Worm (Caenorhabditis elegans): ENCODE measurements around the gene sri-53.

sri-53 gene

ce11 chrII:3244070-3244469, 41.7 kb upstream of the sri-53 start, which contains the start of gene C17F4.12:
TSS of gene C17F4.12 (minus strand) at chrII:3244170.
- TF ChIP-seq ztf-11 (tag; optimal IDR thresholded peaks at IDR 0.05), result no peak
- TF ChIP-seq ztf-4 (tag; optimal IDR thresholded peaks at IDR 0.05), result no peak
- TF ChIP-seq C34F6.9 (tag; optimal IDR thresholded peaks at IDR 0.05), result no peak
- TF ChIP-seq lin-13 (GFP tag; optimal IDR thresholded peaks at IDR 0.05), result no peak
- no peak for TF ChIP-seq nhr-23 (tag; optimal IDR thresholded peaks at IDR 0.05)

ce11 chrII:3241842-3242241, 39.4 kb upstream of the sri-53 start:
- no peak for TF ChIP-seq lin-13 (GFP tag; optimal IDR thresholded peaks at IDR 0.05)
- TF ChIP-seq nhr-21 (tag; optimal IDR thresholded peaks at IDR 0.05), result peak; percentile 68
- no peak for TF ChIP-seq dmd-4 (tag; optimal IDR thresholded peaks at IDR 0.05)
- no peak for TF ChIP-seq sem-4 (tag; optimal IDR thresholded peaks at IDR 0.05)
- peak; percentile 9 for TF ChIP-seq blmp-1 (tag; optimal IDR thresholded peaks at IDR 0.05; ENCODE audit: insufficient read depth)

ce11 chrII:3240207-3240606, 37.8 kb upstream of the sri-53 start, which contains the start of gene C17F4.3:
TSS of gene C17F4.3 (plus strand) at chrII:3240507.
- TF ChIP-seq egl-27 (tag; optimal IDR thresholded peaks at IDR 0.05), result no peak
- no peak for TF ChIP-seq unc-55 (GFP tag; optimal IDR thresholded peaks at IDR 0.05)
- no peak for TF ChIP-seq elt-3 (tag; optimal IDR thresholded peaks at IDR 0.05)
- no peak for TF ChIP-seq F13H6.1 (tag; optimal IDR thresholded peaks at IDR 0.05)

ce11 chrII:3237038-3237521, 34.7 kb upstream of the sri-53 start, which contains the start of the genes srz-67 and C17F4.11:
TSS of gene srz-67 (minus strand) at chrII:3237138.
TSS of gene C17F4.11 (plus strand) at chrII:3237471.
- TF ChIP-seq nhr-129 (tag; optimal IDR thresholded peaks at IDR 0.05) (no peak), elt-1 (tag; optimal IDR thresholded peaks at IDR 0.05) (no peak)

- no peak for TF ChIP-seq sma-9 (GFP tag; optimal IDR thresholded peaks at IDR 0.05)
- TF ChIP-seq sma-9 (tag; optimal IDR thresholded peaks at IDR 0.05), result no peak
- no peak for TF ChIP-seq ZK546.5 (tag; optimal IDR thresholded peaks at IDR 0.05)
- TF ChIP-seq nhr-237 (tag; optimal IDR thresholded peaks at IDR 0.05), result no peak
- TF ChIP-seq ceh-82 (tag; optimal IDR thresholded peaks at IDR 0.05), result no peak
- no peak for TF ChIP-seq F13H6.1 (tag; optimal IDR thresholded peaks at IDR 0.05)
- TF ChIP-seq nhr-6 (tag; optimal IDR thresholded peaks at IDR 0.05), result no peak
- no peak for TF ChIP-seq unc-62 (GFP tag; optimal IDR thresholded peaks at IDR 0.05)
- no peak for TF ChIP-seq lin-11 (tag; optimal IDR thresholded peaks at IDR 0.05)
- TF ChIP-seq ztf-11 (tag; optimal IDR thresholded peaks at IDR 0.05), result no peak
- TF ChIP-seq ama-1 (optimal IDR thresholded peaks at IDR 0.05), result no peak
These were observed 32.3 kb upstream of the sri-53 start, which contains the start of gene C17F4.8 for ce11 chrII:3234725-3235124. TSS of gene C17F4.8 (minus strand) at chrII:3234825.

ce11 chrII:3230422-3230821, 28.0 kb upstream of the sri-53 start, which contains the start of gene srh-297:
TSS of gene srh-297 (minus strand) at chrII:3230522.
- TF ChIP-seq ceh-82 (tag; optimal IDR thresholded peaks at IDR 0.05) (no peak), lsy-2 (tag; optimal IDR thresholded peaks at IDR 0.05) (no peak), nhr-12 (tag; optimal IDR thresholded peaks at IDR 0.05) (no peak), gmeb-1 (tag; optimal IDR thresholded peaks at IDR 0.05) (no peak), sem-4 (tag; optimal IDR thresholded peaks at IDR 0.05) (no peak), unc-55 (GFP tag; optimal IDR thresholded peaks at IDR 0.05) (no peak), unc-62 (GFP tag; optimal IDR thresholded peaks at IDR 0.05) (no peak), ceh-16 (tag; optimal IDR thresholded peaks at IDR 0.05) (no peak), nhr-23 (tag; optimal IDR thresholded peaks at IDR 0.05) (no peak), skn-1 (tag; optimal IDR thresholded peaks at IDR 0.05) (no peak), egl-27 (tag; optimal IDR thresholded peaks at IDR 0.05) (no peak), nhr-6 (tag; optimal IDR thresholded peaks at IDR 0.05) (no peak)

ce11 chrII:3225780-3226179, 23.4 kb upstream of the sri-53 start, which contains the start of gene ZC239.17:
TSS of gene ZC239.17 (minus strand) at chrII:3225880.
- TF ChIP-seq aly-2 (tag; optimal IDR thresholded peaks at IDR 0.05) (no peak), ceh-16 (tag; optimal IDR thresholded peaks at IDR 0.05) (no peak), dmd-4 (tag; optimal IDR thresholded peaks at IDR 0.05) (no peak), lin-11 (tag; optimal IDR thresholded peaks at IDR 0.05) (no peak), unc-39 (tag; optimal IDR thresholded peaks at IDR 0.05) (no peak), lin-13 (GFP tag; optimal IDR thresholded peaks at IDR 0.05) (no peak), sma-9 (GFP tag; optimal IDR thresholded peaks at IDR 0.05) (no peak), sma-9 (tag; optimal IDR thresholded peaks at IDR 0.05) (no peak), sma-3 (GFP tag; optimal IDR thresholded peaks at IDR 0.05) (no peak), C34F6.9 (tag; optimal IDR thresholded peaks at IDR 0.05) (no peak)

Data from whole organism, L2 larva.